Worm (Caenorhabditis elegans) whole organism, L3 larva: ENCODE measurements around the gene W02H3.1.

ENCODE experiments used
- R02D3.7 ChIP-seq: fragments of 150-350 bp; optimal IDR thresholded peaks from 2 replicates; lab custom pipeline; 2014; ENCODE audit warnings: missing biosample characterization, missing genetic modification characterization
- ceh-82 ChIP-seq: fragments of 150-350 bp; optimal IDR thresholded peaks from 2 replicates; lab custom pipeline; 2014; ENCODE audit warnings: missing biosample characterization, missing genetic modification characterization
- egl-27 ChIP-seq: sonication (generic microtip); optimal IDR thresholded peaks from 4 replicates; lab custom pipeline; 2017; ENCODE audit warnings: missing biosample characterization, missing genetic modification reagents, missing genetic modification characterization
- lin-15B ChIP-seq: fragments of 150-350 bp; optimal IDR thresholded peaks from 2 replicates; lab custom pipeline; 2014; ENCODE audit warnings: missing biosample characterization, missing genetic modification characterization
- lin-39 ChIP-seq: fragments of 150-350 bp; optimal IDR thresholded peaks from 2 replicates; lab custom pipeline; 2018; ENCODE audit warnings: missing biosample characterization, missing genetic modification reagents, missing genetic modification characterization
- mdl-1 ChIP-seq: fragments of 150-350 bp; optimal IDR thresholded peaks from 2 replicates; lab custom pipeline; 2014; ENCODE audit warnings: missing biosample characterization, missing genetic modification characterization
- nhr-237 ChIP-seq: fragments of 150-350 bp; optimal IDR thresholded peaks from 2 replicates; lab custom pipeline; 2014; ENCODE audit warnings: missing biosample characterization, missing genetic modification characterization
- nhr-28 ChIP-seq: fragments of 150-350 bp; optimal IDR thresholded peaks from 2 replicates; lab custom pipeline; 2014; ENCODE audit warnings: missing biosample characterization, missing genetic modification characterization
- nhr-77 ChIP-seq: fragments of 150-350 bp; optimal IDR thresholded peaks from 2 replicates; lab custom pipeline; 2014; ENCODE audit warnings: missing biosample characterization, missing genetic modification characterization
- tbx-2 ChIP-seq: sonication (generic microtip); optimal IDR thresholded peaks from 2 replicates; lab custom pipeline; 2016; ENCODE audit warnings: mild to moderate bottlenecking, missing genetic modification characterization, missing compliant biosample characterization

DNA sequence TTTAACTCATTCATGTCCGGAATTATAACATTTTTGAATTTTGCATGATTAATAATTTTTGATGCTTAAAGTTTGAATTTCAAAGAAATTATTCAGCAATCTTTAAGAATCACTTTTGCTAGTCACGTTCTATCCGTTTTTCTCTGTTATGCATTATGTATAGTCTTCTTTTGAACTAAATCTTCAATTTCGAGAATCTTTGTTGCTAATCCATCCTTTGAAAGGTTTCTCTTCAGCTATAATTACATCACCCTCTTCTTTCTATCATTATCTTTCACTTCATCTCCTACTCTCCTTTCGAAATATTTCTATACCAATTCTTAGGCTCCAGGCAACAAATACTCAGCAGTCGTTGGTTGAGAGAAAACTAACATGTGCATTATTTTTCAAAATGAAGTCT, 46.2 kb upstream of the W02H3.1 start:
- TF ChIP-seq nhr-237 (tag; lab: Kevin White, UChicago) (no peak), ceh-82 (tag; lab: Kevin White, UChicago) (no peak), nhr-28 (tag; lab: Kevin White, UChicago) (no peak), lin-15B (tag; lab: Kevin White, UChicago) (no peak), mdl-1 (tag; lab: Kevin White, UChicago) (no peak), nhr-77 (tag; lab: Kevin White, UChicago) (no peak), lin-39 (tag; lab: Kevin White, UChicago) (no peak), R02D3.7 (tag; lab: Kevin White, UChicago) (no peak), egl-27 (tag; lab: Kevin White, UChicago) (no peak), tbx-2 (tag; lab: Kevin White, UChicago) (no peak)
